Fruit fly (Drosophila melanogaster): Measurements from ENCODE around the gene CG31886.

Gene CG31886

DNA sequence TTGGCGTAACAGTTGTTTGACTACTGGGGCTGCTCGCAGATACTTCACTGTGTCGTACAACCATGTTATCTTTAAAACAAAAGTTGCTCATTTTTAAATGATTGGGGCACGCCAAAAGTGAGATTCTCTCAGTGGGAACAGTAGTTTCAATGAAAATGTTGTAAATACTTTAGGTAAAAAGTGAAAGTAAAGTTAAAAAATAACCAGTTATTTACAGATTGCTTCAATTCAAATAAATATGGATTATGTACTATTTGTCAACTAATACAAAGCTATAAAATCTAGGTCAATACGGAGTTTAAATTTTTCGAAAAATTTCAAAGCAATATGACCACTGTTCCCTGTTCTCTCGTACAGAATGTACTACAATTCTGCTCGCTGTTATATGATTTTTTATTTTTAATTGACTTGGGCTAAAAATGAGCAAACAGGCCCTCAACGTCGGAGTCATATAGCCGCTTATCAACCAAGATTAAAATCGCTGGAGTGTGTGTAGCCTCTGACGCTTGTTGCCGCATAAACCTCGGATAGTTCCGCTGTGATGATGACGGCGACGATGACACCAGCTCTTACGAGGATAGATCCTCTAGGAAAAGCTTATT lies 17.0 kb downstream of the CG31886 start, which contains the start of gene Argl:
Argl (minus strand) TSS at position 370 of the 602 bp plus-strand sequence.
- TF ChIP-seq foxo (GFP tag; optimal IDR thresholded peaks at IDR 0.05) (peak in 1 of 2 experiments; percentile 49), h (GFP tag; optimal IDR thresholded peaks at IDR 0.05) (peak; percentile 21), Abd-B (GFP tag; optimal IDR thresholded peaks at IDR 0.05) (no peak), Mio (GFP tag; optimal IDR thresholded peaks at IDR 0.05) (no peak), rgr (GFP tag; optimal IDR thresholded peaks at IDR 0.05) (peak; percentile 24), lola (GFP tag; optimal IDR thresholded peaks at IDR 0.05) (no peak), brk (GFP tag; optimal IDR thresholded peaks at IDR 0.05) (peak; percentile 3), Sp1 (GFP tag; optimal IDR thresholded peaks at IDR 0.05) (peak; percentile 6), ey (GFP tag; optimal IDR thresholded peaks at IDR 0.05) (no peak), fru (GFP tag; optimal IDR thresholded peaks at IDR 0.05) (peak; percentile 65), OdsH (GFP tag; optimal IDR thresholded peaks at IDR 0.05) (peak; percentile 13), Hnf4 (GFP tag; optimal IDR thresholded peaks at IDR 0.05) (peak; percentile 8)

DNA sequence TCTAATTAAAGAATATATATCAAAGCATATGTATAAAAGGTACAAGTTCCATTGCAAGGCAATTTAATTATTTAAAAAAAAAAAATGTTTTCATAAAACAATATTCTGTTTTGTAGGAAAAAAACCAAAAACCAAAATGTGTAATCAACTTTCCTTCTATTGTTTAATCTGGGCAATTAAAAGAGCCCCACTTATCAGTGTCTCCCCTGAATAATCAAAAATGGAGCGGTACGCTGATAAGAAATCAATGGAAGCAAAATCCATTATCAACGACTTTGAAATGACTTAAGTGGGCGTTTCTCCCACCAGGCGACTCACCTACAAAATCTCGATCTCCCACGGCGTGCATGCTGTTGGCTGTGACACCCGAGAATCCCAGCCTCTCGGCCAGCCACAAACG lies 18.2 kb downstream of the CG31886 start:
- no peak for TF ChIP-seq fru (GFP tag; optimal IDR thresholded peaks at IDR 0.05)
- TF ChIP-seq Rel (GFP tag; optimal IDR thresholded peaks at IDR 0.05): no peak
- TF ChIP-seq Rel (tag; optimal IDR thresholded peaks at IDR 0.05): peak; percentile 60
- no peak for TF ChIP-seq Hnf4 (GFP tag; optimal IDR thresholded peaks at IDR 0.05)
- TF ChIP-seq woc (GFP tag; optimal IDR thresholded peaks at IDR 0.05): no peak
- no peak for TF ChIP-seq dsf (GFP tag; optimal IDR thresholded peaks at IDR 0.05; ENCODE audit: borderline replicate concordance)
- TF ChIP-seq rgr (GFP tag; optimal IDR thresholded peaks at IDR 0.05): peak; percentile 30

- TF ChIP-seq dmrt93B (GFP tag; optimal IDR thresholded peaks at IDR 0.05) (no peak), dl (GFP tag; optimal IDR thresholded peaks at IDR 0.05; ENCODE audit: insufficient read depth in 1 of 2, partially characterized antibody in 2 of 2) (no peak), Rel (GFP tag; optimal IDR thresholded peaks at IDR 0.05) (no peak), Rel (tag; optimal IDR thresholded peaks at IDR 0.05) (peak; percentile 73), N (GFP tag; optimal IDR thresholded peaks at IDR 0.05) (no peak), tai (GFP tag; optimal IDR thresholded peaks at IDR 0.05) (peak; percentile 25)
These were observed 20.9 kb downstream of the CG31886 start for dm6 chr2L:8937837-8938413.

dm6 chr2L:8937003-8937402 lies 21.8 kb downstream of the CG31886 start, which contains the start of gene Tsp29Fb:
TSS of gene Tsp29Fb (plus strand) at chr2L:8937390.
- TF ChIP-seq Dfd (GFP tag; optimal IDR thresholded peaks at IDR 0.05): no peak
- peak; percentile 80 for TF ChIP-seq ey (GFP tag; optimal IDR thresholded peaks at IDR 0.05)
- TF ChIP-seq CrebA (GFP tag; optimal IDR thresholded peaks at IDR 0.05; ENCODE audit: borderline replicate concordance): no peak
- TF ChIP-seq brk (GFP tag; optimal IDR thresholded peaks at IDR 0.05): peak; percentile 67
- TF ChIP-seq usp (GFP tag; optimal IDR thresholded peaks at IDR 0.05): no peak
- TF ChIP-seq Jra (GFP tag; optimal IDR thresholded peaks at IDR 0.05): peak; percentile 28
- TF ChIP-seq Myc (optimal IDR thresholded peaks at IDR 0.05): no peak
- no peak for TF ChIP-seq Hr78 (GFP tag; optimal IDR thresholded peaks at IDR 0.05)
- peak; percentile 55 for TF ChIP-seq Hnf4 (GFP tag; optimal IDR thresholded peaks at IDR 0.05)
- peak; percentile 52 for TF ChIP-seq Dif (GFP tag; optimal IDR thresholded peaks at IDR 0.05; ENCODE audit: partially characterized antibody)
- TF ChIP-seq Hr83 (GFP tag; optimal IDR thresholded peaks at IDR 0.05; ENCODE audit: poor library complexity, severe bottlenecking): no peak
- no peak for TF ChIP-seq GATAd (GFP tag; optimal IDR thresholded peaks at IDR 0.05)
- peak; percentile 39 for TF ChIP-seq tai (GFP tag; optimal IDR thresholded peaks at IDR 0.05)
- TF ChIP-seq sv (GFP tag; optimal IDR thresholded peaks at IDR 0.05): peak; percentile 58
- peak; percentile 87 for TF ChIP-seq Sp1 (GFP tag; optimal IDR thresholded peaks at IDR 0.05)
- TF ChIP-seq pan (optimal IDR thresholded peaks at IDR 0.05): no peak
- peak; percentile 60 for TF ChIP-seq woc (GFP tag; optimal IDR thresholded peaks at IDR 0.05)
- TF ChIP-seq lola (GFP tag; optimal IDR thresholded peaks at IDR 0.05): no peak
- peak; percentile 24 for TF ChIP-seq CG32264 (GFP tag; optimal IDR thresholded peaks at IDR 0.05)
- peak; percentile 79 for TF ChIP-seq rgr (GFP tag; optimal IDR thresholded peaks at IDR 0.05)
- no peak for TF ChIP-seq dsf (GFP tag; optimal IDR thresholded peaks at IDR 0.05; ENCODE audit: borderline replicate concordance)
- TF ChIP-seq fru (GFP tag; optimal IDR thresholded peaks at IDR 0.05): peak; percentile 82
- no peak for TF ChIP-seq dl (GFP tag; optimal IDR thresholded peaks at IDR 0.05; ENCODE audit: insufficient read depth in 1 of 2, partially characterized antibody in 2 of 2)
- TF ChIP-seq HLH106 (tag; optimal IDR thresholded peaks at IDR 0.05): peak; percentile 88
- no peak for TF ChIP-seq Rel (GFP tag; optimal IDR thresholded peaks at IDR 0.05)
- TF ChIP-seq Rel (tag; optimal IDR thresholded peaks at IDR 0.05): peak; percentile 55
- peak; percentile 64 for TF ChIP-seq psq (GFP tag; optimal IDR thresholded peaks at IDR 0.05)
- TF ChIP-seq sage (GFP tag; optimal IDR thresholded peaks at IDR 0.05): no peak
- peak; percentile 63 for TF ChIP-seq CG9705 (GFP tag; optimal IDR thresholded peaks at IDR 0.05)
- TF ChIP-seq h (GFP tag; optimal IDR thresholded peaks at IDR 0.05): peak; percentile 87
- TF ChIP-seq br (GFP tag; optimal IDR thresholded peaks at IDR 0.05): peak; percentile 78
- peak in 1 of 2 experiments; percentile 87 for TF ChIP-seq foxo (GFP tag; optimal IDR thresholded peaks at IDR 0.05)
- TF ChIP-seq Vsx2 (GFP tag; optimal IDR thresholded peaks at IDR 0.05; ENCODE audit: partially characterized antibody): peak; percentile 24
- TF ChIP-seq OdsH (GFP tag; optimal IDR thresholded peaks at IDR 0.05): peak; percentile 84
- no peak for TF ChIP-seq Abd-B (GFP tag; optimal IDR thresholded peaks at IDR 0.05)
- TF ChIP-seq dmrt93B (GFP tag; optimal IDR thresholded peaks at IDR 0.05): peak; percentile 52

Measured in whole organism, wandering third instar larva.